Fruit fly (Drosophila melanogaster) whole organism, embryonic: Measurements from ENCODE around the gene miple2.

Source experiments
- ATbp ChIP-seq: fragments of 200-800 bp; sonication (Bioruptor generic); optimal IDR thresholded peaks from 2 replicates; lab custom pipeline; 2017; ENCODE audit warnings: missing biosample characterization, mild to moderate bottlenecking, missing genetic modification characterization, missing genetic modification reagents
- Aef1 ChIP-seq: fragments of 200-800 bp; sonication (Bioruptor generic); IDR thresholded peaks from 3 replicates; pipeline ENCODE4 v1.3.6; 2022; ENCODE audit warnings: missing biosample characterization, missing genetic modification characterization
- BtbVII ChIP-seq: fragments of 200-800 bp; sonication (Bioruptor generic); optimal IDR thresholded peaks from 3 replicates; lab custom pipeline; 2017; ENCODE audit warnings: missing biosample characterization, mild to moderate bottlenecking, missing genetic modification characterization
- CG1024 ChIP-seq: fragments of 200-800 bp; sonication (Bioruptor generic); IDR thresholded peaks from 2 replicates; pipeline ENCODE4 v1.3.6; 2022; ENCODE audit warnings: missing biosample characterization, missing genetic modification characterization
- CG12071 ChIP-seq: fragments of 200-800 bp; sonication (Bioruptor generic); optimal IDR thresholded peaks from 3 replicates; lab custom pipeline; 2018; ENCODE audit warnings: missing biosample characterization, mild to moderate bottlenecking, missing genetic modification characterization
- CG13624 ChIP-seq: fragments of 200-800 bp; sonication (Bioruptor generic); optimal IDR thresholded peaks from 2 replicates; lab custom pipeline; 2016; ENCODE audit warnings: missing biosample characterization, missing genetic modification characterization
- CG16815 ChIP-seq: fragments of 200-800 bp; sonication (Bioruptor generic); optimal IDR thresholded peaks from 3 replicates; lab custom pipeline; 2017; ENCODE audit warnings: missing biosample characterization, mild to moderate bottlenecking, missing genetic modification characterization
- CG18599 ChIP-seq: fragments of 200-800 bp; sonication (Bioruptor generic); optimal IDR thresholded peaks from 3 replicates; lab custom pipeline; 2017; ENCODE audit warnings: missing biosample characterization, missing genetic modification characterization, mild to moderate bottlenecking, moderate library complexity, missing genetic modification reagents
- CG2202 ChIP-seq: fragments of 200-800 bp; sonication (Bioruptor generic); optimal IDR thresholded peaks from 2 replicates; lab custom pipeline; 2018; ENCODE audit warnings: missing biosample characterization, mild to moderate bottlenecking, missing genetic modification characterization
- CG2678 ChIP-seq: fragments of 200-800 bp; sonication (Bioruptor generic); optimal IDR thresholded peaks from 3 replicates; lab custom pipeline; 2019; ENCODE audit warnings: missing biosample characterization, mild to moderate bottlenecking, missing genetic modification characterization, moderate library complexity
- CG34376 ChIP-seq: fragments of 200-800 bp; sonication (Bioruptor generic); optimal IDR thresholded peaks from 2 replicates; lab custom pipeline; 2018; ENCODE audit warnings: missing biosample characterization, mild to moderate bottlenecking, missing genetic modification characterization
- CG4360 ChIP-seq: fragments of 200-800 bp; sonication (Bioruptor generic); IDR thresholded peaks from 2 replicates; pipeline ENCODE4 v1.3.6; 2022; ENCODE audit warnings: missing biosample characterization, missing genetic modification characterization
- CG4820 ChIP-seq: fragments of 200-800 bp; sonication (Bioruptor generic); optimal IDR thresholded peaks from 3 replicates; lab custom pipeline; 2016; ENCODE audit warnings: missing biosample characterization, missing genetic modification characterization
- CG6765 ChIP-seq: fragments of 200-800 bp; sonication (Bioruptor generic); optimal IDR thresholded peaks from 3 replicates; lab custom pipeline; 2017; ENCODE audit warnings: missing biosample characterization, mild to moderate bottlenecking, missing genetic modification characterization
- CG6813 ChIP-seq: fragments of 200-800 bp; sonication (Bioruptor generic); optimal IDR thresholded peaks from 2 replicates; lab custom pipeline; 2017; ENCODE audit warnings: missing biosample characterization, missing genetic modification characterization, mild to moderate bottlenecking, moderate library complexity, missing genetic modification reagents
- CG7372 ChIP-seq: fragments of 200-800 bp; sonication (Bioruptor generic); IDR thresholded peaks from 2 replicates; pipeline ENCODE4 v1.3.6; 2022; ENCODE audit warnings: missing biosample characterization, missing genetic modification characterization
- CG7987 ChIP-seq: fragments of 200-800 bp; sonication (Bioruptor generic); optimal IDR thresholded peaks from 2 replicates; lab custom pipeline; 2018; ENCODE audit warnings: missing biosample characterization, mild to moderate bottlenecking, missing genetic modification characterization, moderate library complexity
- CG9437 ChIP-seq: fragments of 200-800 bp; sonication (Bioruptor generic); optimal IDR thresholded peaks from 2 replicates; lab custom pipeline; 2018; ENCODE audit warnings: missing biosample characterization, mild to moderate bottlenecking, missing genetic modification characterization
- CG9876 ChIP-seq: fragments of 200-800 bp; sonication (Bioruptor generic); optimal IDR thresholded peaks from 2 replicates; lab custom pipeline; 2016; ENCODE audit warnings: missing biosample characterization, missing genetic modification characterization
- CHES-1-like ChIP-seq: fragments of 200-800 bp; sonication (Bioruptor generic); optimal IDR thresholded peaks from 2 replicates; lab custom pipeline; 2016; ENCODE audit warnings: missing biosample characterization, missing genetic modification characterization
- Dip3 ChIP-seq: fragments of 200-800 bp; sonication (Bioruptor generic); optimal IDR thresholded peaks from 3 replicates; lab custom pipeline; 2016; ENCODE audit warnings: missing biosample characterization, missing genetic modification characterization
- E2f1 ChIP-seq: fragments of 200-800 bp; sonication (Bioruptor generic); IDR thresholded peaks from 2 replicates; pipeline ENCODE4 v1.3.6; 2022; ENCODE audit warnings: missing biosample characterization, missing genetic modification characterization
- Fer3 ChIP-seq: fragments of 200-800 bp; sonication (Bioruptor generic); optimal IDR thresholded peaks from 2 replicates; lab custom pipeline; 2018; ENCODE audit warnings: missing biosample characterization, mild to moderate bottlenecking, missing genetic modification characterization, moderate library complexity
- Kr ChIP-seq: fragments of 200-800 bp; sonication (Bioruptor generic); optimal IDR thresholded peaks from 2 replicates; lab custom pipeline; 2017; ENCODE audit warnings: missing biosample characterization, mild to moderate bottlenecking, missing genetic modification characterization
- Myb ChIP-seq: fragments of 200-800 bp; sonication (Bioruptor generic); optimal IDR thresholded peaks from 2 replicates; lab custom pipeline; 2016; ENCODE audit warnings: missing biosample characterization, missing genetic modification characterization
- Ssrp ChIP-seq: fragments of 200-800 bp; sonication (Bioruptor generic); optimal IDR thresholded peaks from 2 replicates; lab custom pipeline; 2018; ENCODE audit warnings: missing biosample characterization, mild to moderate bottlenecking, missing genetic modification characterization, moderate library complexity
- Trl ChIP-seq, 3 experiments: fragments of >200 bp in 2 of 3; fragments of 200-800 bp in 1 of 3; sonication (Bioruptor generic) in 1 of 3; optimal IDR thresholded peaks; 2 replicates in 1 of 3; 3 replicates in 2 of 3; lab custom pipeline; 2016 to 2017; ENCODE audit warnings: missing biosample characterization in 1 of 3, missing genetic modification characterization in 1 of 3
- Vsx1 ChIP-seq: fragments of 200-800 bp; sonication (Bioruptor generic); optimal IDR thresholded peaks from 2 replicates; lab custom pipeline; 2017; ENCODE audit warnings: missing biosample characterization, mild to moderate bottlenecking, missing genetic modification characterization, missing genetic modification reagents
- Xbp1 ChIP-seq: fragments of 200-800 bp; sonication (Bioruptor generic); optimal IDR thresholded peaks from 3 replicates; lab custom pipeline; 2016; ENCODE audit warnings: missing biosample characterization, mild to moderate bottlenecking, missing genetic modification characterization
- chif ChIP-seq, 2 experiments: fragments of 200-800 bp; sonication (Bioruptor generic); optimal IDR thresholded peaks; 3 replicates each; lab custom pipeline; 2016; ENCODE audit warnings: missing biosample characterization in 2 of 2, missing genetic modification characterization in 2 of 2
- dan ChIP-seq: fragments of 200-800 bp; sonication (Bioruptor generic); IDR thresholded peaks from 2 replicates; pipeline ENCODE4 v1.3.6; 2022; ENCODE audit warnings: missing biosample characterization, missing genetic modification characterization
- disco-r ChIP-seq: fragments of 200-800 bp; sonication (Bioruptor generic); optimal IDR thresholded peaks from 2 replicates; lab custom pipeline; 2016; ENCODE audit warnings: missing biosample characterization, missing genetic modification characterization
- dm ChIP-seq: fragments of 200-800 bp; sonication (Bioruptor generic); optimal IDR thresholded peaks from 3 replicates; lab custom pipeline; 2016; ENCODE audit warnings: missing biosample characterization, missing genetic modification characterization
- dmrt99B ChIP-seq: fragments of 200-800 bp; sonication (Bioruptor generic); optimal IDR thresholded peaks from 2 replicates; lab custom pipeline; 2018; ENCODE audit warnings: missing biosample characterization, mild to moderate bottlenecking, missing genetic modification characterization, moderate library complexity
- fd102C ChIP-seq: fragments of 200-800 bp; sonication (Bioruptor generic); optimal IDR thresholded peaks from 2 replicates; lab custom pipeline; 2018; ENCODE audit warnings: missing biosample characterization, mild to moderate bottlenecking, missing genetic modification characterization, moderate library complexity
- fd3F ChIP-seq: fragments of 200-800 bp; sonication (Bioruptor generic); optimal IDR thresholded peaks from 2 replicates; lab custom pipeline; 2018; ENCODE audit warnings: missing biosample characterization, mild to moderate bottlenecking, missing genetic modification characterization, moderate library complexity
- fd64A ChIP-seq: fragments of 200-800 bp; sonication (Bioruptor generic); optimal IDR thresholded peaks from 3 replicates; lab custom pipeline; 2018; ENCODE audit warnings: missing biosample characterization, mild to moderate bottlenecking, missing genetic modification characterization
- gsb-n ChIP-seq: fragments of 200-800 bp; sonication (Bioruptor generic); optimal IDR thresholded peaks from 3 replicates; lab custom pipeline; 2018; ENCODE audit warnings: missing biosample characterization, mild to moderate bottlenecking, missing genetic modification characterization
- jigr1 ChIP-seq: fragments of 200-800 bp; sonication (Bioruptor generic); IDR thresholded peaks from 3 replicates; pipeline ENCODE4 v1.3.6; 2022; ENCODE audit warnings: missing biosample characterization, missing genetic modification characterization
- lilli ChIP-seq: fragments of 200-800 bp; sonication (Bioruptor generic); optimal IDR thresholded peaks from 3 replicates; lab custom pipeline; 2016; ENCODE audit warnings: missing biosample characterization, missing genetic modification characterization
- maf-S ChIP-seq: fragments of 200-800 bp; sonication (Bioruptor generic); optimal IDR thresholded peaks from 2 replicates; lab custom pipeline; 2016; ENCODE audit warnings: missing biosample characterization, missing genetic modification characterization
- mld ChIP-seq: fragments of 200-800 bp; sonication (Bioruptor generic); IDR thresholded peaks from 3 replicates; pipeline ENCODE4 v1.3.6; 2022; ENCODE audit warnings: missing biosample characterization, missing genetic modification characterization; ENCODE audit not compliant: partially characterized antibody
- nmo ChIP-seq: fragments of 200-800 bp; sonication (Bioruptor generic); optimal IDR thresholded peaks from 2 replicates; lab custom pipeline; 2018; ENCODE audit warnings: missing biosample characterization, mild to moderate bottlenecking, missing genetic modification characterization, moderate library complexity
- prd ChIP-seq, 3 experiments: fragments of >200 bp in 2 of 3; fragments of 200-800 bp in 1 of 3; sonication (Bioruptor generic) in 1 of 3; optimal IDR thresholded peaks in 2 of 3; IDR thresholded peaks in 1 of 3; 2 replicates in 2 of 3; 3 replicates in 1 of 3; pipeline versions ENCODE4 v1.3.6 to Lab custom; 2017 to 2022; ENCODE audit warnings: missing biosample characterization in 1 of 3, missing genetic modification characterization in 1 of 3
- psq ChIP-seq: fragments of 200-800 bp; sonication (Bioruptor generic); optimal IDR thresholded peaks from 2 replicates; lab custom pipeline; 2017; ENCODE audit warnings: missing biosample characterization, missing genetic modification characterization
- sqz ChIP-seq: fragments of 200-800 bp; sonication (Bioruptor generic); optimal IDR thresholded peaks from 3 replicates; lab custom pipeline; 2018; ENCODE audit warnings: missing biosample characterization, mild to moderate bottlenecking, missing genetic modification characterization
- tin ChIP-seq: fragments of 200-800 bp; sonication (Bioruptor generic); optimal IDR thresholded peaks from 3 replicates; lab custom pipeline; 2016; ENCODE audit warnings: missing biosample characterization, missing genetic modification characterization
- zf30C ChIP-seq: fragments of 200-800 bp; sonication (Bioruptor generic); optimal IDR thresholded peaks from 3 replicates; lab custom pipeline; 2018; ENCODE audit warnings: missing biosample characterization, mild to moderate bottlenecking, missing genetic modification characterization

miple2 gene

dm6 chr3L:270760-271500 is at the start of gene miple2 (continued):
- TF ChIP-seq CG6813 (GFP tag; lab: Kevin White, UChicago) (peak; percentile 65), E2f1 (GFP tag; lab: Robert Waterston, UW) (0 out of 2 replicates have a peak, but pooled peaks have one; percentile 11), CG2678 (tag; lab: Kevin White, UChicago) (peak; percentile 69), CG7372 (no peak), CG4360 (GFP tag; lab: Robert Waterston, UW) (no peak), zf30C (GFP tag; lab: Kevin White, UChicago) (peak; percentile 77), prd (optimal IDR thresholded peaks at IDR 0.05; lab: Kevin White, UChicago) (no peak), prd (GFP tag; IDR thresholded peaks at IDR 0.05; lab: Robert Waterston, UW) (peak; percentile 44; the same call in 1 of the 3 replicates), CG34376 (peak; percentile 69), nmo (GFP tag; lab: Kevin White, UChicago) (peak; percentile 45), mld (GFP tag; lab: Robert Waterston, UW) (no peak), dan (GFP tag; lab: Robert Waterston, UW) (no peak), fd3F (GFP tag; lab: Kevin White, UChicago) (peak; percentile 8), CG2202 (tag; lab: Kevin White, UChicago) (peak; percentile 54), CHES-1-like (GFP tag; lab: Kevin White, UChicago) (peak; percentile 6), fd102C (GFP tag; lab: Kevin White, UChicago) (peak; percentile 80), CG12071 (GFP tag; lab: Kevin White, UChicago) (peak; percentile 13), CG9876 (GFP tag; lab: Kevin White, UChicago) (no peak), Trl (optimal IDR thresholded peaks at IDR 0.05; lab: Kevin White, UChicago) (no peak), Trl (GFP tag; optimal IDR thresholded peaks at IDR 0.05; lab: Kevin White, UChicago) (peak; percentile 49), fd64A (peak; percentile 70), CG7987 (GFP tag; lab: Kevin White, UChicago) (peak; percentile 36), Vsx1 (peak; percentile 70), Aef1 (GFP tag; lab: Robert Waterston, UW) (no peak), dmrt99B (peak; percentile 61), disco-r (GFP tag; lab: Kevin White, UChicago) (peak; percentile 40), chif (GFP tag; optimal IDR thresholded peaks at IDR 0.05; lab: Kevin White, UChicago) (peak; percentile 15 to 16), tin (no peak), CG18599 (GFP tag; lab: Kevin White, UChicago) (peak; percentile 64), CG13624 (GFP tag; lab: Kevin White, UChicago) (peak; percentile 27), Fer3 (tag; lab: Kevin White, UChicago) (peak; percentile 15), psq (GFP tag; lab: Kevin White, UChicago) (peak; percentile 15), Xbp1 (GFP tag; lab: Kevin White, UChicago) (peak; percentile 36), CG4820 (GFP tag; lab: Kevin White, UChicago) (peak; percentile 38), sqz (peak; percentile 14), BtbVII (GFP tag; lab: Kevin White, UChicago) (peak; percentile 35), dm (GFP tag; lab: Kevin White, UChicago) (peak; percentile 44), Ssrp (peak; percentile 35), Dip3 (GFP tag; lab: Kevin White, UChicago) (no peak), jigr1 (GFP tag; lab: Robert Waterston, UW) (no peak), CG9437 (GFP tag; lab: Kevin White, UChicago) (peak; percentile 38), CG1024 (GFP tag; lab: Robert Waterston, UW) (0 out of 2 replicates have a peak, but pooled peaks have one; percentile 26), Kr (GFP tag; lab: Kevin White, UChicago) (peak; percentile 51), lilli (GFP tag; lab: Kevin White, UChicago) (peak; percentile 53), Myb (GFP tag; lab: Kevin White, UChicago) (peak; percentile 23), ATbp (GFP tag; lab: Kevin White, UChicago) (peak; percentile 42), maf-S (peak; percentile 2), gsb-n (tag; lab: Kevin White, UChicago) (peak; percentile 58), CG6765 (GFP tag; lab: Kevin White, UChicago) (peak; percentile 38), CG16815 (no peak)
